Fruit fly (Drosophila melanogaster): ENCODE measurements around the gene wor.

The wor gene

DNA sequence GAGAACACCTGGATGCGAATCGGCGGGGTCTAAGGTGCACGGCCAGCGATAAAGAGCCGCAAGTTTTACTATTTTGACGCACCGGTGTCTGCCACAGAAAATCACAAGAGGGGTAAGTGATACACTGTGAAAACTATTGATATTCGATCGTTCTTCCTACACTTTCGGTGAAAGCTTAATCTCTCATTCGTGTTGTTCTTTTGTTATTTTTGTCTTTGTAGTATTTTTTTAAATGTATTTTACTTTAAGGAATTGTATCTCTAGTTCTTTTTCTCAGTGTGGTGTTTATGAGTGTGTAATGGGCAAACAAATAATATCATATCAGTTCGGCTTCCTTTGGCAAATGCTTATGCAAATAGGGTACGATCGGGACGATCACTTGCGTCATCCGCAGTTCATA, 6.9 kb upstream of the wor start (continued):
- no peak for TF ChIP-seq pros (GFP tag; optimal IDR thresholded peaks at IDR 0.05)
- peak; percentile 12 for TF ChIP-seq Fer3 (tag; optimal IDR thresholded peaks at IDR 0.05)
- TF ChIP-seq Oli (tag; optimal IDR thresholded peaks at IDR 0.05), result peak; percentile 27
- peak in 1 of 3 experiments; percentile 53 for TF ChIP-seq lola (GFP tag; optimal IDR thresholded peaks at IDR 0.05)
- TF ChIP-seq NK7.1 (GFP tag; optimal IDR thresholded peaks at IDR 0.05), result no peak
- no peak for TF ChIP-seq cad (GFP tag; optimal IDR thresholded peaks at IDR 0.05)
- peak; percentile 44 for TF ChIP-seq CG18599 (GFP tag; optimal IDR thresholded peaks at IDR 0.05)
- TF ChIP-seq CG7745 (tag; optimal IDR thresholded peaks at IDR 0.05), result no peak
- TF ChIP-seq Sry-β (GFP tag; optimal IDR thresholded peaks at IDR 0.05), result no peak
- peak; percentile 26; the same call in 1 of the 2 replicates for TF ChIP-seq lmd (GFP tag; IDR thresholded peaks at IDR 0.05)
- TF ChIP-seq Atf-2 (GFP tag; optimal IDR thresholded peaks at IDR 0.05), result peak; percentile 23
- TF ChIP-seq Kr (GFP tag; optimal IDR thresholded peaks at IDR 0.05), result no peak
- TF ChIP-seq hkb (optimal IDR thresholded peaks at IDR 0.05), result no peak
- TF ChIP-seq hkb (GFP tag; IDR thresholded peaks at IDR 0.05), result 0 out of 2 replicates have a peak, but pooled peaks have one; percentile 17
- no peak for TF ChIP-seq CG14860 (GFP tag; IDR thresholded peaks at IDR 0.05; ENCODE audit: partially characterized antibody)
- no peak for TF ChIP-seq Nf-YC (tag; optimal IDR thresholded peaks at IDR 0.05)
- TF ChIP-seq z (GFP tag; IDR thresholded peaks at IDR 0.05), result no peak
- no peak for TF ChIP-seq Atf3 (GFP tag; optimal IDR thresholded peaks at IDR 0.05)
- peak; percentile 60 for TF ChIP-seq CG7839 (tag; optimal IDR thresholded peaks at IDR 0.05)
- peak; percentile 14 for TF ChIP-seq Spps (tag; optimal IDR thresholded peaks at IDR 0.05)
- peak; percentile 71 for TF ChIP-seq Xrp1 (GFP tag; IDR thresholded peaks at IDR 0.05)
- TF ChIP-seq CG30403 (GFP tag; optimal IDR thresholded peaks at IDR 0.05), result peak; percentile 35
- peak; percentile 8; the same call in 1 of the 2 replicates for TF ChIP-seq vvl (GFP tag; IDR thresholded peaks at IDR 0.05)
- TF ChIP-seq CG6254 (GFP tag; optimal IDR thresholded peaks at IDR 0.05), result peak; percentile 22
- TF ChIP-seq pan (optimal IDR thresholded peaks at IDR 0.05), result no peak
- TF ChIP-seq pan (GFP tag; optimal IDR thresholded peaks at IDR 0.05 in 1 of 2, IDR thresholded peaks at IDR 0.05 in 1 of 2), result no peak
- no peak for TF ChIP-seq corto (GFP tag; optimal IDR thresholded peaks at IDR 0.05)
- 0 out of 3 replicates have a peak, but pooled peaks have one; percentile 30 for TF ChIP-seq Aef1 (GFP tag; IDR thresholded peaks at IDR 0.05)
- no peak for TF ChIP-seq MBD-R2 (GFP tag; IDR thresholded peaks at IDR 0.05)
- peak; percentile 6 for TF ChIP-seq Xbp1 (GFP tag; optimal IDR thresholded peaks at IDR 0.05)
- no peak for TF ChIP-seq CG17912 (GFP tag; optimal IDR thresholded peaks at IDR 0.05)
- peak; percentile 8 for TF ChIP-seq Hsf (GFP tag; optimal IDR thresholded peaks at IDR 0.05)
- peak; percentile 16 for TF ChIP-seq pum (GFP tag; optimal IDR thresholded peaks at IDR 0.05)
- TF ChIP-seq CG9817 (tag; optimal IDR thresholded peaks at IDR 0.05), result peak; percentile 6
- TF ChIP-seq CG13424 (tag; optimal IDR thresholded peaks at IDR 0.05), result peak; percentile 21
- no peak for TF ChIP-seq CG2120 (GFP tag; optimal IDR thresholded peaks at IDR 0.05)
- no peak for TF ChIP-seq pho (GFP tag; optimal IDR thresholded peaks at IDR 0.05)
- peak; percentile 43 for TF ChIP-seq CG2678 (tag; optimal IDR thresholded peaks at IDR 0.05)
- TF ChIP-seq ranshi (GFP tag; IDR thresholded peaks at IDR 0.05), result peak; percentile 57; the same call in 1 of the 2 replicates
- no peak for TF ChIP-seq gfzf (GFP tag; optimal IDR thresholded peaks at IDR 0.05)
- TF ChIP-seq Med (GFP tag), result peak; percentile 82
- TF ChIP-seq yki (optimal IDR thresholded peaks at IDR 0.05), result no peak
- no peak for TF ChIP-seq Dek (tag; optimal IDR thresholded peaks at IDR 0.05)
- no peak for TF ChIP-seq slou (GFP tag; optimal IDR thresholded peaks at IDR 0.05)
- peak; percentile 62 for TF ChIP-seq CG2712 (tag; optimal IDR thresholded peaks at IDR 0.05)
- no peak for TF ChIP-seq CG16779 (GFP tag; IDR thresholded peaks at IDR 0.05)
- peak; percentile 42 for TF ChIP-seq sisA (GFP tag; IDR thresholded peaks at IDR 0.05)
- peak; percentile 48 for TF ChIP-seq CG4820 (GFP tag; optimal IDR thresholded peaks at IDR 0.05)
- no peak for TF ChIP-seq fd3F (GFP tag; optimal IDR thresholded peaks at IDR 0.05)
- no peak for TF ChIP-seq amos (GFP tag; IDR thresholded peaks at IDR 0.05; ENCODE audit: partially characterized antibody)
- peak; percentile 20 for TF ChIP-seq CG17802 (tag; optimal IDR thresholded peaks at IDR 0.05)

Data from whole organism, embryonic.